Worm (Caenorhabditis elegans) whole organism, mixed stage, embryonic: ENCODE data around the gene dod-23.

Source experiments
- M03D4.4 ChIP-seq: sonication (generic microtip); optimal IDR thresholded peaks from 2 replicates; lab custom pipeline; 2017; ENCODE audit warnings: mild to moderate bottlenecking, missing genetic modification characterization, missing compliant biosample characterization
- bed-3 ChIP-seq: fragments of 200-800 bp; sonication (Bioruptor generic); optimal IDR thresholded peaks from 3 replicates; lab custom pipeline; 2018; ENCODE audit warnings: mild to moderate bottlenecking, missing genetic modification characterization, moderate library complexity, missing compliant biosample characterization
- blmp-1 ChIP-seq: fragments of 150-350 bp; optimal IDR thresholded peaks from 2 replicates; lab custom pipeline; 2014; ENCODE audit warnings: missing biosample characterization, missing genetic modification characterization
- ceh-39 ChIP-seq: fragments of 150-350 bp; optimal IDR thresholded peaks from 2 replicates; lab custom pipeline; 2014; ENCODE audit warnings: missing biosample characterization, missing genetic modification characterization
- ceh-83 ChIP-seq: fragments of 200-800 bp; sonication (Bioruptor generic); optimal IDR thresholded peaks from 2 replicates; lab custom pipeline; 2018; ENCODE audit warnings: mild to moderate bottlenecking, missing genetic modification characterization, missing compliant biosample characterization
- ces-1 ChIP-seq: fragments of 150-350 bp; optimal IDR thresholded peaks from 2 replicates; lab custom pipeline; 2014; ENCODE audit warnings: missing biosample characterization, missing genetic modification reagents, missing genetic modification characterization
- cnd-1 ChIP-seq: fragments of 200-800 bp; sonication (Bioruptor generic); optimal IDR thresholded peaks from 2 replicates; lab custom pipeline; 2018; ENCODE audit warnings: mild to moderate bottlenecking, missing genetic modification characterization, missing compliant biosample characterization
- drap-1 ChIP-seq: fragments of 200-800 bp; sonication (Bioruptor generic); optimal IDR thresholded peaks from 3 replicates; lab custom pipeline; 2018; ENCODE audit warnings: mild to moderate bottlenecking, missing genetic modification characterization, missing compliant biosample characterization
- elt-1 ChIP-seq: sonication (generic microtip); optimal IDR thresholded peaks from 2 replicates; lab custom pipeline; 2017; ENCODE audit warnings: missing genetic modification characterization, mild to moderate bottlenecking, missing compliant biosample characterization, antibody characterized with exemption, moderate library complexity, borderline replicate concordance; ENCODE audit not compliant: insufficient read depth
- elt-3 ChIP-seq: fragments of 150-350 bp; optimal IDR thresholded peaks from 2 replicates; lab custom pipeline; 2014; ENCODE audit warnings: missing biosample characterization, missing genetic modification characterization
- flh-1 ChIP-seq: fragments of 200-800 bp; sonication (Bioruptor generic); optimal IDR thresholded peaks from 2 replicates; lab custom pipeline; 2018; ENCODE audit warnings: mild to moderate bottlenecking, missing genetic modification characterization, moderate library complexity, missing compliant biosample characterization
- ham-2 ChIP-seq: fragments of 200-800 bp; sonication (Bioruptor generic); optimal IDR thresholded peaks from 2 replicates; lab custom pipeline; 2018; ENCODE audit warnings: mild to moderate bottlenecking, missing genetic modification characterization, missing compliant biosample characterization
- hlh-1 ChIP-seq: fragments of 150-350 bp; optimal IDR thresholded peaks from 2 replicates; lab custom pipeline; 2014; ENCODE audit warnings: missing biosample characterization, missing genetic modification reagents, missing genetic modification characterization
- lin-32 ChIP-seq: fragments of 200-800 bp; sonication (Bioruptor generic); optimal IDR thresholded peaks from 2 replicates; lab custom pipeline; 2018; ENCODE audit warnings: mild to moderate bottlenecking, missing genetic modification characterization, missing compliant biosample characterization
- lsy-2 ChIP-seq: fragments of 150-350 bp; optimal IDR thresholded peaks from 2 replicates; lab custom pipeline; 2014; ENCODE audit warnings: missing biosample characterization, missing genetic modification characterization
- mab-5 ChIP-seq: fragments of 150-350 bp; optimal IDR thresholded peaks from 2 replicates; lab custom pipeline; 2014; ENCODE audit warnings: missing biosample characterization, missing genetic modification characterization
- mep-1 ChIP-seq: fragments of 150-350 bp; optimal IDR thresholded peaks from 2 replicates; lab custom pipeline; 2017; ENCODE audit warnings: missing biosample characterization, missing genetic modification reagents, missing genetic modification characterization, inconsistent platforms
- nhr-12 ChIP-seq: fragments of 150-350 bp; optimal IDR thresholded peaks from 2 replicates; lab custom pipeline; 2014; ENCODE audit warnings: missing biosample characterization, missing genetic modification characterization
- nhr-2 ChIP-seq: fragments of 150-350 bp; optimal IDR thresholded peaks from 2 replicates; lab custom pipeline; 2014; ENCODE audit warnings: missing biosample characterization, missing genetic modification characterization
- nhr-28 ChIP-seq: fragments of 150-350 bp; optimal IDR thresholded peaks from 2 replicates; lab custom pipeline; 2014; ENCODE audit warnings: missing biosample characterization, missing genetic modification characterization
- nhr-76 ChIP-seq: sonication (generic microtip); optimal IDR thresholded peaks from 2 replicates; lab custom pipeline; 2017; ENCODE audit warnings: missing biosample characterization, missing genetic modification characterization
- pha-4 ChIP-seq: fragments of 150-350 bp; optimal IDR thresholded peaks from 2 replicates; lab custom pipeline; 2018; ENCODE audit warnings: missing biosample characterization, missing genetic modification reagents, missing genetic modification characterization
- sem-2 ChIP-seq: fragments of 200-800 bp; sonication (Bioruptor generic); optimal IDR thresholded peaks from 2 replicates; lab custom pipeline; 2018; ENCODE audit warnings: mild to moderate bottlenecking, missing genetic modification characterization, missing compliant biosample characterization
- snpc-4 ChIP-seq: fragments of 150-350 bp; optimal IDR thresholded peaks from 2 replicates; lab custom pipeline; 2014; ENCODE audit warnings: missing biosample characterization, missing genetic modification characterization
- sptf-1 ChIP-seq: sonication (generic microtip); optimal IDR thresholded peaks from 2 replicates; lab custom pipeline; 2017; ENCODE audit warnings: mild to moderate bottlenecking, missing genetic modification characterization, moderate library complexity, missing compliant biosample characterization
- tbx-8 ChIP-seq: fragments of 200-800 bp; sonication (Bioruptor generic); optimal IDR thresholded peaks from 2 replicates; lab custom pipeline; 2018; ENCODE audit warnings: mild to moderate bottlenecking, missing genetic modification characterization, moderate library complexity, missing compliant biosample characterization
- unc-120 ChIP-seq: sonication (generic microtip); optimal IDR thresholded peaks from 2 replicates; lab custom pipeline; 2017; ENCODE audit warnings: missing genetic modification characterization, missing compliant biosample characterization; ENCODE audit not compliant: poor library complexity, severe bottlenecking
- unc-39 ChIP-seq: fragments of 150-350 bp; optimal IDR thresholded peaks from 2 replicates; lab custom pipeline; 2014; ENCODE audit warnings: missing biosample characterization, missing genetic modification characterization
- zip-8 ChIP-seq: fragments of 150-350 bp; optimal IDR thresholded peaks from 2 replicates; lab custom pipeline; 2014; ENCODE audit warnings: missing biosample characterization, missing genetic modification characterization
- ztf-11 ChIP-seq: fragments of 150-350 bp; optimal IDR thresholded peaks from 2 replicates; lab custom pipeline; 2014; ENCODE audit warnings: missing biosample characterization, missing genetic modification characterization

dod-23 gene

DNA sequence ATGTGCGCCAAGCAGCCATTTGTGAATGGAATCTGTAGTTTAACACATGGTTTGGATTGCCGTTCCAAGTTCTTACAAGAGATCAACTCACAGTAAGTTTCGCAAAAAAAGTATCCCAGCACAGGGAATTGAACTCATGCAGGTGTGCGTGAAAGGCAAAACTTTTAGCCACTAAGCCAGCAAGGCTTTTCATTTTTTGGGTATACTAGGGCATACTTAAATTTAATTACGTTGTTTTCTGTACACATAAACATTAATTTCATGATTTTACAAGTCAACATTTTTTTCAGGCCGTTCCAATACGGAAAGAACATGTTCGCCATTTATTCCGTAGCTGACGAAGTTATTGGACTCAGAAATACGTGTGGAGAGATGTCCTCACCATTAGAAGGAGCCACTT is 42.6 kb upstream of the dod-23 start:
- TF ChIP-seq zip-8 (tag; lab: Kevin White, UChicago) (no peak), drap-1 (GFP tag; lab: Kevin White, UChicago) (no peak), elt-3 (tag; lab: Kevin White, UChicago) (no peak), nhr-12 (tag; lab: Kevin White, UChicago) (no peak), ham-2 (GFP tag; lab: Kevin White, UChicago) (no peak), mep-1 (no peak), unc-120 (tag; lab: Kevin White, UChicago) (no peak), lsy-2 (tag; lab: Kevin White, UChicago) (no peak), flh-1 (no peak), nhr-76 (tag; lab: Kevin White, UChicago) (no peak), unc-39 (tag; lab: Kevin White, UChicago) (no peak), sptf-1 (tag; lab: Kevin White, UChicago) (no peak), nhr-2 (tag; lab: Kevin White, UChicago) (no peak), bed-3 (GFP tag; lab: Kevin White, UChicago) (no peak), ceh-39 (tag; lab: Kevin White, UChicago) (no peak)

DNA sequence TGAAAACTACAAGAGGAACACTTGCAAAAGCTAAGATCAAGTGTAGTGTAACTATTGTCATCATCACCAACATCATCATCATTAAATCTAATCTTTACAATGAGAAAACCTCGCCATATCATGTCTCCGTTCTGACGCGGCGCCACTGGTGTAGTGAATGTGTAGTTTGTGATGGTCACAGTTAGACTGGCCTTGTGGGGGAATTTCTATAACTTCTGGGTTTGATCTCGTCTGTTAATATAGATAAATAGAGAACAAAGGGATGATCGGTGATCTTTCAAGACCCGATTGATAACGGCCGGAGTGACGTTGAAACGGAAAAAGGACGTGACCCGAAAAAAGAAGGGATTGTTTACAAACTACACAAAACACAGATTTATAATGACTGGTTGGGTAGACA is 41.8 kb upstream of the dod-23 start:
- TF ChIP-seq nhr-28 (tag; lab: Kevin White, UChicago) (peak; percentile 17), ham-2 (GFP tag; lab: Kevin White, UChicago) (no peak)

DNA sequence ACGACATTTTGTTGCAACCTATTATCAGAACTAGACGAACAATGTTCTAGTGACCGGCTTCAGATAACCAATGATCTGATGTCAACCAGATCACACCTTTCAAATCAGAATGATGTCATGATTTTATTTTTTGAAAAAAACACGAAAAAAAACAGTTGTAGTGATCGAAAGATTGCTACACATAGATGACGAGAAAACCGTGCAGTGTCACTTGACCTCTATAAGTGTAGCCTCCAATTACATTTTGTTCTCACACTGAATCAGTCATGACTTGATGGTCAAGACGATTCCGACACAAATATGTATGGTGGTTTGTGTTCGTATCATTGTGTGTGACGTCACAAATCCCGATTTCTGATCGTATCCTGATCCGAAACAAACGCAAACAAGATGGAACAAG is 41.1 kb upstream of the dod-23 start:
- peak; percentile 7 for TF ChIP-seq zip-8 (tag; lab: Kevin White, UChicago)
- no peak for TF ChIP-seq tbx-8 (GFP tag; lab: Kevin White, UChicago)

DNA sequence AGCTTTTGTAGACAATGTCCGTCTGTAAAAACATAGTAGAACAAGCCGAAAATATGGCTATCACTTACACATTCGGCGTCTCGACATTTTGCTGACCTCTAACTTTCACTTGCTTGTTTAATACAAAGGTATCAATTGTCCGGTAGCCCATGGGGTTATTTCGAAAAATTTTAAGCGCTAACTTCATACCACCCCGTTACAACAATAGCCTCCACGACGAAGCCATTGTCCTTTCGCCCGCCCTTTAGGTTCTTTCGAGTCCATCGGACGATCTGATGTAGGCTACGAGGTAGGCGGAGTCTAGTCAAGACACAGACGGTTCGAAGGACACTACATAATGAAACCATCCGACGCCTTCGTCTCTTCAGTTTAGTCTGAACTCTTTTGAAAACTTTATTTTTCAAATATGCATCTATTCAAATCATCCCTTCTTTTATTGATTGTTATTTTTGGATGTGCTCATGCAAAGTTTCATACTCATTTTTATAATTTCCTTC is 39.9 kb upstream of the dod-23 start, which contains the start of gene lips-10:
Gene lips-10 (plus strand): TSS at position 378 of the 497 bp plus-strand sequence.
- TF ChIP-seq ceh-39 (tag; lab: Kevin White, UChicago) (no peak), ham-2 (GFP tag; lab: Kevin White, UChicago) (peak; percentile 36)

DNA sequence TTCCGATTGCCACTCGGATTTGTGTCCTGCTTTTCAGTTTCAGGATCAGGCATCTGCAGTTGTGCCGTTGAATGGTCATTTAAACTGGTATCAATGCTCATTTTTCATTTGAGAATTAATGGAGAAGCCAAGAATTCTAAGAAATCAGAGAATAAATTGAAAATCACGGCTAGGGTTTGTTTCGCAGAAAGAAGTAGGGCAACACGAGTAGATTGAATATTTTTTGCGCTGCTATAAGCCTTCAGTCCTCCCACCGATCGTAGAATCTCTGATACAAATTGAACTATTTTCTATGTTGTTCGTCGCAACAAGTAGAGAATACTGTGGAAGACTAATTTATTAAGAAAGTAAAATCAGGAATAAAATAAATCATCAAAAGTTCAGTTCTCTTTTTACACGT is 38.1 kb upstream of the dod-23 start, which contains the start of gene acp-3:
Gene acp-3 (minus strand): TSS at position 101 of the 400 bp plus-strand sequence.
- no peak for TF ChIP-seq bed-3 (GFP tag; lab: Kevin White, UChicago)
- TF ChIP-seq nhr-12 (tag; lab: Kevin White, UChicago): no peak
- no peak for TF ChIP-seq lin-32 (GFP tag; lab: Kevin White, UChicago)
- TF ChIP-seq flh-1: no peak
- no peak for TF ChIP-seq snpc-4
- TF ChIP-seq sem-2 (GFP tag; lab: Kevin White, UChicago): no peak

DNA sequence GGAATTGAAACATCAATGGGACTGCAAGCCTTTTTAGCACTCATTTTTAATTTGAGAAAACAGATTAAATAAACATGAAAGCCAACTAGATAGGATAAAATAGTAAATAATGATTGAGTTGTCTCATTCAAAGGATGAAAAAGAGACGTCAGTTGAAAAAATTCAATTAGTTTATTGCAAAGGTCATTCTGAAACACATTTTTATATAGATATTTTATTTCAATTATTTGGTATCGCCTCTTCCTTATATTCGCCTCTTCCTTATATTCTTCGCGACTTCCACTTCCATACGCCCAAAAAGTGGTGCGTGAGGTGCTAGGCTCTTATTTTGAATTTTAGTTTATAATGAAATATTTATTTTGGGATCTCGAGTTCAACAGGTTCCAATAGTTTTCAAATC is 36.0 kb upstream of the dod-23 start, which contains the start of gene acp-4:
Gene acp-4 (minus strand): TSS at position 101 of the 400 bp plus-strand sequence.
- TF ChIP-seq elt-1 (tag; lab: Kevin White, UChicago) (no peak), nhr-28 (tag; lab: Kevin White, UChicago) (no peak), sem-2 (GFP tag; lab: Kevin White, UChicago) (no peak), elt-3 (tag; lab: Kevin White, UChicago) (no peak), ceh-83 (no peak), ces-1 (no peak), drap-1 (GFP tag; lab: Kevin White, UChicago) (no peak), pha-4 (tag; lab: Kevin White, UChicago) (no peak), ztf-11 (no peak), blmp-1 (tag; lab: Kevin White, UChicago) (no peak), unc-39 (tag; lab: Kevin White, UChicago) (no peak), M03D4.4 (tag; lab: Kevin White, UChicago) (no peak), mab-5 (tag; lab: Kevin White, UChicago) (no peak), hlh-1 (no peak), cnd-1 (tag; lab: Kevin White, UChicago) (no peak)
- TF ChIP-seq, all 35 proteins: peak for 0
